Worm (Caenorhabditis elegans): ENCODE measurements around the gene M03B6.4.

Gene M03B6.4

ce11 chrX:13903328-13903727, 44.7 kb downstream of the M03B6.4 start, which contains the start of gene sra-39:
Gene sra-39, minus strand, starts transcription at chrX:13903428.
- no peak for TF ChIP-seq bed-1 (GFP tag; IDR thresholded peaks at IDR 0.05)
- no peak for TF ChIP-seq dpl-1 (GFP tag; optimal IDR thresholded peaks at IDR 0.05)
- no peak for TF ChIP-seq mel-28 (tag; optimal IDR thresholded peaks at IDR 0.05; ENCODE audit: borderline replicate concordance)
- no peak for TF ChIP-seq T07F8.4 (tag; optimal IDR thresholded peaks at IDR 0.05)
- no peak for TF ChIP-seq ceh-91 (GFP tag; IDR thresholded peaks at IDR 0.05)
- no peak for TF ChIP-seq B0261.1 (tag; optimal IDR thresholded peaks at IDR 0.05)
- no peak for TF ChIP-seq fkh-3 (tag; optimal IDR thresholded peaks at IDR 0.05)
- no peak for TF ChIP-seq nhr-27 (tag; optimal IDR thresholded peaks at IDR 0.05)
- TF ChIP-seq lin-26 (GFP tag; IDR thresholded peaks at IDR 0.05), result no peak
- TF ChIP-seq akir-1 (GFP tag; optimal IDR thresholded peaks at IDR 0.05), result no peak
- TF ChIP-seq mcd-1 (GFP tag; IDR thresholded peaks at IDR 0.05), result no peak
- TF ChIP-seq Y53G8AR.9 (GFP tag; conservative IDR thresholded peaks at IDR 0.05), result no peak
- TF ChIP-seq ccch-3 (GFP tag; optimal IDR thresholded peaks at IDR 0.05), result no peak
- no peak for TF ChIP-seq lsl-1 (GFP tag; optimal IDR thresholded peaks at IDR 0.05)
- TF ChIP-seq sptf-2 (GFP tag; optimal IDR thresholded peaks at IDR 0.05), result no peak
- no peak for TF ChIP-seq egrh-3 (GFP tag; IDR thresholded peaks at IDR 0.05)
- TF ChIP-seq mes-4 (tag; optimal IDR thresholded peaks at IDR 0.05), result no peak
- no peak for TF ChIP-seq ztf-26 (tag; optimal IDR thresholded peaks at IDR 0.05)
- TF ChIP-seq ztf-25 (GFP tag; IDR thresholded peaks at IDR 0.05), result no peak

DNA sequence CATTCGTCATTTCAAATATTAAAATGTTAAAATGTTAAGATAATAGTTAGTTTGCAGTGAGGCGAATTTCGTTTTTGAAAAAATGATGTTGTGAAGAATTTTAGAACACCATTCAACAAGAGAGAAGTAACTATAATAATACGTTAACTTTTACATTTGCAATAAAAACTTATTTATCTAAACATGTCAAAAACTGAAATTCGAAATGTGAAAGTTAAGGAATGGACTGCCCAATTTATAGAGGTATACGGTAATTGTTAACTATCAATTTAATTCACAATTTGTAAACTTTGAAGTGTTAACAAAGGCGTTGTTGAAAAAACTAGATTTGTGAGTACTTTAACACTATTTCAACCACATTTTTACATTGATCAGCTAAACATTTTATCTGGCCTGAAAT, 45.1 kb downstream of the M03B6.4 start:
- no peak for TF ChIP-seq Y56A3A.18 (GFP tag; IDR thresholded peaks at IDR 0.05)
- TF ChIP-seq dox-1 (GFP tag; IDR thresholded peaks at IDR 0.05), result no peak

DNA sequence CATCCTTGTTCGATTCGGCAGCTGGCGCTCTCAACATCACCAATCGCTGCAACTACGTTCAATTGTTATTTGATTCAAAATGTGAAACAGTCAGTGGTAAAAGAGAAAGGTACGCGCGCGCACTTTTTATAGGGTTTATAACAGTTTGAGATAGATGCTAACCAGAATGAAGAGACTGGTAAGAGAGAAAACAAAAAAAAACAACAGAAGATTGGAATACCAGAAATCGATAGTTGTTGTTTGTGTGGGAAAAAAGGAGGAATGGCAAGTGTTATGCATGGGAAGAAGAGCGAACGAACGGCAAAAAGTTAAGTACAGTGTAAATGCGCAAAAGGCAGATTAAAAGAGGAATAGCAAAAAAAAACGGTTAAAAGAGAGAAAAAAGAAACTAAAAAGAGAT, 51.2 kb downstream of the M03B6.4 start, which contains the start of gene Y26E6A.3:
Gene Y26E6A.3, minus strand, starts transcription at position 101 of the 400 bp plus-strand sequence.
- no peak for TF ChIP-seq nfya-1 (tag; optimal IDR thresholded peaks at IDR 0.05; ENCODE audit: borderline replicate concordance, insufficient read depth)
- TF ChIP-seq lin-40 (tag; optimal IDR thresholded peaks at IDR 0.05), result no peak
- no peak for TF ChIP-seq F55B11.4 (tag; optimal IDR thresholded peaks at IDR 0.05; ENCODE audit: borderline replicate concordance, insufficient read depth)
- no peak for TF ChIP-seq hmg-1.2 (GFP tag; IDR thresholded peaks at IDR 0.05)
- no peak for TF ChIP-seq F22D6.2 (tag; optimal IDR thresholded peaks at IDR 0.05)
- no peak for TF ChIP-seq repo-1 (tag; optimal IDR thresholded peaks at IDR 0.05)
- no peak for TF ChIP-seq attf-3 (GFP tag; conservative IDR thresholded peaks at IDR 0.05)
- TF ChIP-seq madf-6 (GFP tag; IDR thresholded peaks at IDR 0.05), result no peak
- no peak for TF ChIP-seq ztf-18 (tag; optimal IDR thresholded peaks at IDR 0.05)

Measured in whole organism, young adult.